1 worm cellular context compared by ENCODE assay signal in genomic region chrX:4131354-4131753, ce11.
TF ChIP-seq lines count a peak whose summit lies in the region.

No protein-coding gene starts in this region.

TF ChIP-seq in whole organism, L1 larva, 84 proteins besides CTCF, POLR2A, EP300 and RAD21 (continued from another document):
- TF ChIP-seq mep-1 (tag; optimal IDR thresholded peaks at IDR 0.05; lab: Kevin White, UChicago) (no peak), jun-1 (tag; optimal IDR thresholded peaks at IDR 0.05; lab: Kevin White, UChicago) (no peak), irx-1 (tag; optimal IDR thresholded peaks at IDR 0.05; lab: Kevin White, UChicago) (no peak), snu-23 (GFP tag; optimal IDR thresholded peaks at IDR 0.05; lab: Kevin White, UChicago) (peak; percentile 50), lin-39 (tag; optimal IDR thresholded peaks at IDR 0.05; lab: Kevin White, UChicago) (peak; percentile 49), ceh-88 (GFP tag; IDR thresholded peaks at IDR 0.05; lab: Robert Waterston, UW) (no peak), pqm-1 (tag; optimal IDR thresholded peaks at IDR 0.05; lab: Kevin White, UChicago) (no peak), lin-13 (GFP tag; optimal IDR thresholded peaks at IDR 0.05; lab: Kevin White, UChicago) (no peak), C16A3.4 (tag; optimal IDR thresholded peaks at IDR 0.05; lab: Kevin White, UChicago) (no peak), efl-1 (optimal IDR thresholded peaks at IDR 0.05; lab: Kevin White, UChicago) (no peak), efl-1 (GFP tag; optimal IDR thresholded peaks at IDR 0.05 in 1 of 2; lab: Kevin White, UChicago) (no peak), pag-3 (tag; optimal IDR thresholded peaks at IDR 0.05; lab: Kevin White, UChicago; ENCODE audit: borderline replicate concordance, insufficient read depth) (no peak), swsn-7 (tag; optimal IDR thresholded peaks at IDR 0.05; lab: Kevin White, UChicago) (no peak), rnt-1 (tag; optimal IDR thresholded peaks at IDR 0.05; lab: Kevin White, UChicago) (peak; percentile 63), hpl-2 (GFP tag; optimal IDR thresholded peaks at IDR 0.05; lab: Kevin White, UChicago) (no peak), pax-3 (tag; optimal IDR thresholded peaks at IDR 0.05; lab: Kevin White, UChicago) (no peak), aha-1 (tag; optimal IDR thresholded peaks at IDR 0.05; lab: Kevin White, UChicago) (no peak), nhr-84 (tag; optimal IDR thresholded peaks at IDR 0.05; lab: Kevin White, UChicago) (no peak), ces-1 (GFP tag; optimal IDR thresholded peaks at IDR 0.05; lab: Kevin White, UChicago) (no peak), nhr-47 (tag; optimal IDR thresholded peaks at IDR 0.05; lab: Kevin White, UChicago) (no peak), lsy-2 (tag; optimal IDR thresholded peaks at IDR 0.05; lab: Kevin White, UChicago) (peak in 1 of 2 experiments; percentile 25)
